Worm (Caenorhabditis elegans) whole organism, L4 larva: ENCODE data around the gene F39H12.1.

ENCODE experiments used
- D1046.2 ChIP-seq: fragments of 200-800 bp; sonication (Bioruptor generic); IDR thresholded peaks from 2 replicates; pipeline ENCODE4 v1.3.6; 2022; ENCODE audit warnings: missing genetic modification characterization, missing compliant biosample characterization
- F26F4.8 ChIP-seq: fragments of 200-800 bp; sonication (Bioruptor generic); conservative IDR thresholded peaks from 2 replicates; pipeline ENCODE4 v1.3.6; 2022; ENCODE audit warnings: missing genetic modification characterization, missing compliant biosample characterization
- F37D6.2 ChIP-seq: sonication (generic microtip); optimal IDR thresholded peaks from 2 replicates; lab custom pipeline; 2016; ENCODE audit warnings: mild to moderate bottlenecking, missing genetic modification characterization, missing compliant biosample characterization
- F44E2.7 ChIP-seq: fragments of 200-800 bp; sonication (Bioruptor generic); IDR thresholded peaks from 2 replicates; pipeline ENCODE4 v2.1.2; 2022; ENCODE audit warnings: missing genetic modification characterization, missing compliant biosample characterization
- F49E8.2 ChIP-seq: sonication (generic microtip); optimal IDR thresholded peaks from 2 replicates; lab custom pipeline; 2016; ENCODE audit warnings: missing compliant biosample characterization, mild to moderate bottlenecking, missing genetic modification characterization, borderline replicate concordance
- T26A8.4 ChIP-seq: fragments of 200-800 bp; sonication (Bioruptor generic); IDR thresholded peaks from 2 replicates; pipeline ENCODE4 v1.3.6; 2022; ENCODE audit warnings: missing genetic modification characterization, missing compliant biosample characterization
- Y48G9A.11 ChIP-seq: fragments of 200-800 bp; sonication (Bioruptor generic); IDR thresholded peaks from 2 replicates; pipeline ENCODE4 v1.3.6; 2022; ENCODE audit warnings: missing genetic modification reagents, missing genetic modification characterization, missing compliant biosample characterization
- aha-1 ChIP-seq: fragments of 150-350 bp; peaks from one replicate; lab custom pipeline; 2014; ENCODE audit warnings: missing biosample characterization, missing genetic modification characterization
- arid-1 ChIP-seq: fragments of 200-800 bp; sonication (Bioruptor generic); conservative IDR thresholded peaks from 2 replicates; pipeline ENCODE4 v1.3.6; 2022; ENCODE audit warnings: missing genetic modification reagents, missing genetic modification characterization, missing compliant biosample characterization
- attf-4 ChIP-seq: sonication (generic microtip); optimal IDR thresholded peaks from 3 replicates; lab custom pipeline; 2017; ENCODE audit warnings: missing biosample characterization, missing genetic modification characterization
- ceh-44 ChIP-seq: fragments of 200-800 bp; sonication (Bioruptor generic); IDR thresholded peaks from 2 replicates; pipeline ENCODE4 v1.3.6; 2022; ENCODE audit warnings: missing genetic modification reagents, missing genetic modification characterization, missing compliant biosample characterization
- ceh-82 ChIP-seq: sonication (generic microtip); optimal IDR thresholded peaks from 2 replicates; lab custom pipeline; 2017; ENCODE audit warnings: missing biosample characterization, missing genetic modification characterization
- ces-1 ChIP-seq: fragments of 150-350 bp; sonication (generic microtip); optimal IDR thresholded peaks from 4 replicates; lab custom pipeline; 2014; ENCODE audit warnings: missing biosample characterization, missing genetic modification reagents, missing genetic modification characterization
- ctbp-1 ChIP-seq: fragments of 200-800 bp; sonication (Bioruptor generic); IDR thresholded peaks from 2 replicates; pipeline ENCODE4 v1.3.6; 2022; ENCODE audit warnings: missing genetic modification reagents, missing genetic modification characterization, missing compliant biosample characterization
- daf-16 ChIP-seq, 3 experiments: sonication (generic microtip); optimal IDR thresholded peaks; 2 replicates each; lab custom pipeline; 2016 to 2017; ENCODE audit warnings: missing genetic modification characterization in 3 of 3, missing genetic modification reagents in 3 of 3, mild to moderate bottlenecking in 2 of 3, missing compliant biosample characterization in 2 of 3, missing biosample characterization in 1 of 3, moderate library complexity in 1 of 3
- dmd-6 ChIP-seq: fragments of 200-800 bp; sonication (Bioruptor generic); IDR thresholded peaks from 2 replicates; pipeline ENCODE4 v1.3.6; 2022; ENCODE audit warnings: missing genetic modification reagents, missing genetic modification characterization, missing compliant biosample characterization
- dve-1 ChIP-seq: sonication (generic microtip); optimal IDR thresholded peaks from 2 replicates; lab custom pipeline; 2017; ENCODE audit warnings: antibody characterized with exemption, mild to moderate bottlenecking, missing genetic modification characterization, missing compliant biosample characterization; ENCODE audit not compliant: insufficient read depth
- egl-43 ChIP-seq: fragments of 200-800 bp; sonication (Bioruptor generic); IDR thresholded peaks from 2 replicates; pipeline ENCODE4 v1.3.6; 2022; ENCODE audit warnings: missing genetic modification reagents, missing genetic modification characterization, missing compliant biosample characterization
- hlh-11 ChIP-seq: fragments of 200-800 bp; sonication (Bioruptor generic); optimal IDR thresholded peaks from 2 replicates; lab custom pipeline; 2018; ENCODE audit warnings: mild to moderate bottlenecking, missing genetic modification characterization, missing compliant biosample characterization
- hlh-30 ChIP-seq: sonication (generic microtip); optimal IDR thresholded peaks from 2 replicates; lab custom pipeline; 2017; ENCODE audit warnings: antibody characterized with exemption, mild to moderate bottlenecking, missing genetic modification characterization, missing compliant biosample characterization; ENCODE audit not compliant: insufficient read depth
- jun-1 ChIP-seq: fragments of 150-350 bp; optimal IDR thresholded peaks from 2 replicates; lab custom pipeline; 2014; ENCODE audit warnings: missing biosample characterization, missing genetic modification reagents, missing genetic modification characterization
- lim-7 ChIP-seq: fragments of 200-800 bp; sonication (Bioruptor generic); IDR thresholded peaks from 2 replicates; pipeline ENCODE4 v1.3.6; 2022; ENCODE audit warnings: missing genetic modification characterization, missing compliant biosample characterization
- lin-1 ChIP-seq: fragments of 200-800 bp; sonication (Bioruptor generic); IDR thresholded peaks from 2 replicates; pipeline ENCODE4 v1.3.6; 2022; ENCODE audit warnings: missing genetic modification reagents, missing genetic modification characterization, missing compliant biosample characterization
- lin-38 ChIP-seq: fragments of 200-800 bp; sonication (Bioruptor generic); IDR thresholded peaks from 2 replicates; pipeline ENCODE4 v1.3.6; 2022; ENCODE audit warnings: missing genetic modification reagents, missing genetic modification characterization, missing compliant biosample characterization
- lin-39 ChIP-seq: fragments of 150-350 bp; optimal IDR thresholded peaks from 2 replicates; lab custom pipeline; 2014; ENCODE audit warnings: missing biosample characterization, missing genetic modification reagents, missing genetic modification characterization
- lir-3 ChIP-seq: sonication (generic microtip); optimal IDR thresholded peaks from 2 replicates; lab custom pipeline; 2016; ENCODE audit warnings: mild to moderate bottlenecking, missing genetic modification characterization, missing compliant biosample characterization
- lsy-2 ChIP-seq, 2 experiments: fragments of 150-350 bp in 1 of 2; sonication (generic microtip) in 1 of 2; optimal IDR thresholded peaks; 2 replicates each; lab custom pipeline; 2014 to 2017; ENCODE audit warnings: missing biosample characterization in 2 of 2, missing genetic modification characterization in 2 of 2
- mdl-1 ChIP-seq, 2 experiments: fragments of 150-350 bp in 1 of 2; sonication (generic microtip) in 1 of 2; optimal IDR thresholded peaks; 2 replicates each; lab custom pipeline; 2014 to 2017; ENCODE audit warnings: missing biosample characterization in 2 of 2, missing genetic modification characterization in 2 of 2
- mep-1 ChIP-seq: fragments of 150-350 bp; sonication (generic microtip); optimal IDR thresholded peaks from 3 replicates; lab custom pipeline; 2014; ENCODE audit warnings: missing biosample characterization, missing genetic modification characterization
- mes-2 ChIP-seq: sonication (generic microtip); optimal IDR thresholded peaks from 2 replicates; lab custom pipeline; 2016; ENCODE audit warnings: missing genotype, mild to moderate bottlenecking, missing genetic modification characterization, missing compliant biosample characterization; ENCODE audit not compliant: poor library complexity, severe bottlenecking
- mxl-3 ChIP-seq: fragments of 200-800 bp; sonication (Bioruptor generic); optimal IDR thresholded peaks from 2 replicates; lab custom pipeline; 2018; ENCODE audit warnings: mild to moderate bottlenecking, missing genetic modification characterization, missing compliant biosample characterization
- nhr-102 ChIP-seq: sonication (generic microtip); optimal IDR thresholded peaks from 2 replicates; lab custom pipeline; 2016; ENCODE audit warnings: mild to moderate bottlenecking, missing genetic modification characterization, moderate library complexity, missing compliant biosample characterization
- nhr-111 ChIP-seq: fragments of 200-800 bp; sonication (Bioruptor generic); optimal IDR thresholded peaks from 2 replicates; lab custom pipeline; 2018; ENCODE audit warnings: mild to moderate bottlenecking, missing genetic modification characterization, missing compliant biosample characterization
- nhr-28 ChIP-seq: fragments of 150-350 bp; optimal IDR thresholded peaks from 2 replicates; lab custom pipeline; 2014; ENCODE audit warnings: missing biosample characterization, missing genetic modification characterization
- nhr-41 ChIP-seq: fragments of 200-800 bp; sonication (Bioruptor generic); IDR thresholded peaks from 2 replicates; pipeline ENCODE4 v1.3.6; 2022; ENCODE audit warnings: missing genetic modification reagents, missing genetic modification characterization, missing compliant biosample characterization
- nhr-48 ChIP-seq: sonication (generic microtip); optimal IDR thresholded peaks from 2 replicates; lab custom pipeline; 2016; ENCODE audit warnings: mild to moderate bottlenecking, missing genetic modification characterization, missing compliant biosample characterization
- nhr-6 ChIP-seq: fragments of 150-350 bp; optimal IDR thresholded peaks from 2 replicates; lab custom pipeline; 2014; ENCODE audit warnings: missing biosample characterization, missing genetic modification characterization
- nhr-77 ChIP-seq: fragments of 150-350 bp; optimal IDR thresholded peaks from 2 replicates; lab custom pipeline; 2014; ENCODE audit warnings: missing biosample characterization, missing genetic modification characterization
- pha-4 ChIP-seq, 2 experiments: fragments of 150-350 bp in 1 of 2; fragments of 200-800 bp in 1 of 2; sonication (Bioruptor generic) in 1 of 2; IDR thresholded peaks in 1 of 2; optimal IDR thresholded peaks in 1 of 2; 2 replicates each; pipeline versions ENCODE4 v1.3.6 to Lab custom; 2014 to 2022; ENCODE audit warnings: missing genetic modification characterization in 2 of 2, missing genetic modification reagents in 2 of 2, missing biosample characterization in 1 of 2, missing compliant biosample characterization in 1 of 2
- rbr-2 ChIP-seq: sonication (generic microtip); optimal IDR thresholded peaks from 2 replicates; lab custom pipeline; 2016; ENCODE audit warnings: missing genotype, missing genetic modification characterization, missing compliant biosample characterization
- sdz-12 ChIP-seq: fragments of 200-800 bp; sonication (Bioruptor generic); optimal IDR thresholded peaks from 2 replicates; lab custom pipeline; 2018; ENCODE audit warnings: mild to moderate bottlenecking, missing genetic modification characterization, missing compliant biosample characterization
- set-16 ChIP-seq: fragments of 200-800 bp; sonication (Bioruptor generic); IDR thresholded peaks from 2 replicates; pipeline ENCODE4 v1.3.6; 2022; ENCODE audit warnings: missing genetic modification reagents, missing genetic modification characterization, missing compliant biosample characterization
- skn-1 ChIP-seq: fragments of 150-350 bp; optimal IDR thresholded peaks from 2 replicates; lab custom pipeline; 2014; ENCODE audit warnings: missing biosample characterization, missing genetic modification characterization
- snpc-1.2 ChIP-seq: fragments of 200-800 bp; sonication (Bioruptor generic); IDR thresholded peaks from 2 replicates; pipeline ENCODE4 v1.3.6; 2022; ENCODE audit warnings: missing genetic modification reagents, missing genetic modification characterization, missing compliant biosample characterization
- tag-97 ChIP-seq: fragments of 200-800 bp; sonication (Bioruptor generic); IDR thresholded peaks from 2 replicates; pipeline ENCODE4 v1.3.6; 2022; ENCODE audit warnings: missing genetic modification characterization, missing compliant biosample characterization
- tra-1 ChIP-seq: fragments of 200-800 bp; sonication (Bioruptor generic); IDR thresholded peaks from 2 replicates; pipeline ENCODE4 v1.3.6; 2022; ENCODE audit warnings: missing genetic modification reagents, missing genetic modification characterization, missing compliant biosample characterization
- zag-1 ChIP-seq: fragments of 150-350 bp; optimal IDR thresholded peaks from 2 replicates; lab custom pipeline; 2014; ENCODE audit warnings: missing biosample characterization, missing genetic modification characterization
- zip-11 ChIP-seq: fragments of 200-800 bp; sonication (Bioruptor generic); IDR thresholded peaks from 2 replicates; pipeline ENCODE4 v1.3.6; 2022; ENCODE audit warnings: missing genetic modification characterization, missing compliant biosample characterization

The F39H12.1 gene

DNA sequence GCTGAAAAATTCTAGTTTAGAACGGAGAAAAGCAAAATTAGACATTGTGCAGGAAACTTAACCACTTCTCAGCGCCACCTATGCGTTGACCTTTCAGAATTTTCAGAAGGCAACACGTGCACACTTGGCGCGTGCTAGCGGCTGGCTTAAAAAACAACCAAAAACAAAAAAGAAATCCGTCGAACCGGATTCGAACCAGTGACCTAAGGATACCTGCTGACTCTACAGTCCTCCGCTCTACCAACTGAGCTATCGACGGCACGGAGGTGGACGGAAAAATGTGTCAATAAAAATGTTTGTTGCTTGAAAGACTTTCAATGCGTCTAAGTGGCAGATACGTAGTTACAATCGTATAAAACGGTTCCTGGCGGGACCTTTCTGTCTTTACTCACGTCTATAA is 30.6 kb downstream of the F39H12.1 start (continued):
- TF ChIP-seq ceh-82, result no peak
- TF ChIP-seq nhr-77 (tag; lab: Kevin White, UChicago), result no peak
- TF ChIP-seq dmd-6 (GFP tag; lab: Robert Waterston, UW), result peak; percentile 21; the same call in 1 of the 2 replicates
- TF ChIP-seq lin-38, result no peak
- peak; percentile 57 for TF ChIP-seq arid-1 (GFP tag; lab: Robert Waterston, UW)
- peak; percentile 56; the same call in 1 of the 2 replicates for TF ChIP-seq snpc-1.2 (GFP tag; lab: Robert Waterston, UW)
- 0 out of 2 replicates have a peak, but pooled peaks have one; percentile 8 for TF ChIP-seq ceh-44 (GFP tag; lab: Robert Waterston, UW)
- TF ChIP-seq Y48G9A.11 (GFP tag; lab: Robert Waterston, UW), result 0 out of 2 replicates have a peak, but pooled peaks have one; percentile 13
- TF ChIP-seq mdl-1 (tag; optimal IDR thresholded peaks at IDR 0.05; lab: Kevin White, UChicago), result no peak
- no peak for TF ChIP-seq attf-4 (tag; lab: Kevin White, UChicago)
- TF ChIP-seq F44E2.7 (GFP tag; lab: Robert Waterston, UW), result no peak
- TF ChIP-seq nhr-48 (tag; lab: Kevin White, UChicago), result no peak
- peak; percentile 55; the same call in 1 of the 2 replicates for TF ChIP-seq lim-7 (GFP tag; lab: Robert Waterston, UW)

DNA sequence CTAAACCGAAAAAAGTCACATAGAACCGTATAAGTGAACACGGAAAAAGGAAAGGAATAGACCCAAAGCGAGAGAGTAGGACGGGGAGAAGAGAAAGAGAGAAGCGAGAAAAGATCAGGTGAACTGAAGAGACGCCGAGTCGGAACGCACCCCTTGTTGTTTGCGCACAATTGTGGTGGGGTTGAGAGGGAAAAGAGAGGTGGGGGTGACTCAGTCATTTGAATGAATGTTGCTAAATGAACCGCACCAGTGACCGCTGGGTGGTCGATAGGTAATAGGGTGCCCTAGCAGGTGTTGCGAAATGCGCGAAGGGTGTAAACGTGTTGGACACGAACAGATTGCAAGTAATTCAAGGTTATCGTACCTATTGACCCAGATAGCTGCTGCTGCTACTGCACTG is 36.4 kb downstream of the F39H12.1 start, which contains the start of gene lgl-1:
Gene lgl-1 (minus strand): TSS at position 70 of the 400 bp plus-strand sequence.
- TF ChIP-seq lin-39 (tag; lab: Kevin White, UChicago) (no peak), tag-97 (GFP tag; lab: Robert Waterston, UW) (no peak), nhr-28 (tag; lab: Kevin White, UChicago) (peak; percentile 52), pha-4 (GFP tag; IDR thresholded peaks at IDR 0.05; lab: Robert Waterston, UW) (no peak), pha-4 (tag; optimal IDR thresholded peaks at IDR 0.05; lab: Kevin White, UChicago) (peak; percentile 23), lir-3 (no peak), daf-16 (GFP tag; optimal IDR thresholded peaks at IDR 0.05; lab: Kevin White, UChicago) (no peak), daf-16 (tag; optimal IDR thresholded peaks at IDR 0.05; lab: Kevin White, UChicago) (peak; percentile 75), skn-1 (tag; lab: Kevin White, UChicago) (no peak), T26A8.4 (GFP tag; lab: Robert Waterston, UW) (0 out of 2 replicates have a peak, but pooled peaks have one; percentile 31), tra-1 (no peak), rbr-2 (peak; percentile 24), zag-1 (tag; lab: Kevin White, UChicago) (no peak), zip-11 (GFP tag; lab: Robert Waterston, UW) (no peak), egl-43 (peak; percentile 58; the same call in 1 of the 2 replicates), mes-2 (peak; percentile 54), hlh-30 (peak; percentile 47), ces-1 (GFP tag; lab: Kevin White, UChicago) (no peak), aha-1 (tag; lab: Kevin White, UChicago) (peak; percentile 58), lsy-2 (tag; optimal IDR thresholded peaks at IDR 0.05; lab: Kevin White, UChicago) (no peak), F49E8.2 (tag; lab: Kevin White, UChicago) (no peak), sdz-12 (no peak), snpc-1.2 (GFP tag; lab: Robert Waterston, UW) (no peak), nhr-41 (GFP tag; lab: Robert Waterston, UW) (no peak), dve-1 (tag; lab: Kevin White, UChicago) (peak; percentile 33), mdl-1 (tag; optimal IDR thresholded peaks at IDR 0.05; lab: Kevin White, UChicago) (no peak), ceh-44 (GFP tag; lab: Robert Waterston, UW) (no peak), lin-1 (GFP tag; lab: Robert Waterston, UW) (no peak), F37D6.2 (tag; lab: Kevin White, UChicago) (no peak), nhr-6 (tag; lab: Kevin White, UChicago) (peak; percentile 68), mep-1 (tag; lab: Kevin White, UChicago) (peak; percentile 45), nhr-102 (tag; lab: Kevin White, UChicago) (no peak), F26F4.8 (GFP tag; lab: Robert Waterston, UW) (no peak), nhr-77 (tag; lab: Kevin White, UChicago) (no peak), ctbp-1 (GFP tag; lab: Robert Waterston, UW) (no peak), mxl-3 (GFP tag; lab: Kevin White, UChicago) (peak; percentile 45), D1046.2 (GFP tag; lab: Robert Waterston, UW) (no peak), jun-1 (tag; lab: Kevin White, UChicago) (no peak), set-16 (peak; percentile 37; the same call in 1 of the 2 replicates), hlh-11 (tag; lab: Kevin White, UChicago) (peak; percentile 39), nhr-111 (no peak)
